Fruit fly (Drosophila melanogaster): ENCODE data around the gene CG6073.
A peak's percentile ranks its signal among the peaks of the same experiment; 100 is the strongest.

CG6073 gene

DNA sequence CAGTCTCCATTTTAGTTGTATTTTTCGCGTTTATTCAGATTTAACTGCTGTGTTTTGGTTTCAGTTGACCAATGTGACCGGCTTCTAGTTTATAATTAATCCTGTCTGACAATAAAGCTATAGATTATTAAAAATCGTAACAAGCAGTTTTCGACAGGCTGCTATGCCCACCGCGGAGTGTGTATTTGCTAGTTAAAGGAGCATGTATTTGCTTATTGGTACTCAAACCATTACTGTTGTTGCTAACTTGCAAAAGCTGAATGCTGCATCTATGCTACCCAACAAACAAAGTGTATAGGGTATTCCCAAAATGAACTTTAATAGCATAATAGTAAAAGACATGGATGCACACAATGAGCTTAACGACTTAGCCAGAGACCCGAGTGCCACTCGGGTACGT is at the start of gene CG6073 (continued):
- TF ChIP-seq fu2 (GFP tag; optimal IDR thresholded peaks at IDR 0.05) (peak; percentile 61), pros (GFP tag; optimal IDR thresholded peaks at IDR 0.05) (no peak), BEAF-32 (GFP tag; optimal IDR thresholded peaks at IDR 0.05) (peak; percentile 56), CG1024 (GFP tag; IDR thresholded peaks at IDR 0.05) (no peak), CG3995 (GFP tag; optimal IDR thresholded peaks at IDR 0.05) (peak; percentile 10), gem (tag; optimal IDR thresholded peaks at IDR 0.05) (peak; percentile 51), CG10431 (GFP tag; optimal IDR thresholded peaks at IDR 0.05) (no peak), CG1792 (GFP tag; optimal IDR thresholded peaks at IDR 0.05) (peak; percentile 49), jing (GFP tag; optimal IDR thresholded peaks at IDR 0.05) (peak; percentile 1), D19A (tag; optimal IDR thresholded peaks at IDR 0.05) (no peak), slou (GFP tag; optimal IDR thresholded peaks at IDR 0.05) (no peak), dati (GFP tag; IDR thresholded peaks at IDR 0.05) (no peak), CG10321 (GFP tag; IDR thresholded peaks at IDR 0.05) (no peak), MESR4 (GFP tag; optimal IDR thresholded peaks at IDR 0.05) (peak; percentile 34), CG3065 (GFP tag; optimal IDR thresholded peaks at IDR 0.05) (no peak), CG12744 (GFP tag; optimal IDR thresholded peaks at IDR 0.05) (peak; percentile 49), tap (tag; optimal IDR thresholded peaks at IDR 0.05) (peak; percentile 16), Oli (tag; optimal IDR thresholded peaks at IDR 0.05) (peak; percentile 3), cato (GFP tag; optimal IDR thresholded peaks at IDR 0.05; ENCODE audit: borderline replicate concordance) (no peak), D (optimal IDR thresholded peaks at IDR 0.05) (no peak), D (GFP tag; optimal IDR thresholded peaks at IDR 0.05) (no peak), fd64A (GFP tag; optimal IDR thresholded peaks at IDR 0.05) (no peak), Vsx1 (GFP tag; optimal IDR thresholded peaks at IDR 0.05) (no peak), CG13296 (GFP tag; optimal IDR thresholded peaks at IDR 0.05) (no peak), jumu (GFP tag; optimal IDR thresholded peaks at IDR 0.05) (peak; percentile 55), Dad (GFP tag; optimal IDR thresholded peaks at IDR 0.05) (no peak), eve (GFP tag; optimal IDR thresholded peaks at IDR 0.05) (peak in 1 of 2 experiments; percentile 54), CG11456 (GFP tag; IDR thresholded peaks at IDR 0.05) (peak; percentile 76), CG9876 (GFP tag; optimal IDR thresholded peaks at IDR 0.05) (peak; percentile 46), Myb (GFP tag; optimal IDR thresholded peaks at IDR 0.05) (peak; percentile 97), CG4404 (GFP tag; IDR thresholded peaks at IDR 0.05) (no peak), CG13775 (GFP tag; optimal IDR thresholded peaks at IDR 0.05) (peak; percentile 32), CG31224 (GFP tag; IDR thresholded peaks at IDR 0.05) (no peak), CG10565 (GFP tag; optimal IDR thresholded peaks at IDR 0.05) (no peak), p53 (GFP tag; optimal IDR thresholded peaks at IDR 0.05) (peak; percentile 56), Doc3 (GFP tag; IDR thresholded peaks at IDR 0.05; ENCODE audit: partially characterized antibody) (no peak), pum (GFP tag; optimal IDR thresholded peaks at IDR 0.05) (peak; percentile 36), Optix (GFP tag; IDR thresholded peaks at IDR 0.05) (no peak), dimm (GFP tag; IDR thresholded peaks at IDR 0.05) (no peak), Mrtf (GFP tag; IDR thresholded peaks at IDR 0.05) (peak; percentile 57; the same call in 1 of the 3 replicates), Tbp (GFP tag; optimal IDR thresholded peaks at IDR 0.05) (no peak), tna (GFP tag; IDR thresholded peaks at IDR 0.05; ENCODE audit: partially characterized antibody) (no peak), CG17385 (GFP tag; optimal IDR thresholded peaks at IDR 0.05) (no peak), CG6813 (GFP tag; optimal IDR thresholded peaks at IDR 0.05) (no peak), CG4328 (GFP tag; optimal IDR thresholded peaks at IDR 0.05) (no peak), dmrt11E (tag; optimal IDR thresholded peaks at IDR 0.05) (no peak), danr (GFP tag; IDR thresholded peaks at IDR 0.05) (no peak), Camta (GFP tag; optimal IDR thresholded peaks at IDR 0.05) (peak; percentile 42), mld (GFP tag; IDR thresholded peaks at IDR 0.05; ENCODE audit: partially characterized antibody) (no peak), CG7786 (GFP tag; optimal IDR thresholded peaks at IDR 0.05) (peak; percentile 64), CG14050 (GFP tag; IDR thresholded peaks at IDR 0.05) (no peak), Gsc (GFP tag; IDR thresholded peaks at IDR 0.05) (no peak)
